Worm (Caenorhabditis elegans) whole organism, L4 larva: ENCODE data around the gene C50H2.7.

Experiments
- F37D6.2 ChIP-seq: sonication (generic microtip); optimal IDR thresholded peaks from 2 replicates; lab custom pipeline; 2016; ENCODE audit warnings: mild to moderate bottlenecking, missing genetic modification characterization, missing compliant biosample characterization
- F44E2.7 ChIP-seq: fragments of 200-800 bp; sonication (Bioruptor generic); IDR thresholded peaks from 2 replicates; pipeline ENCODE4 v2.1.2; 2022; ENCODE audit warnings: missing genetic modification characterization, missing compliant biosample characterization
- ama-1 ChIP-seq: fragments of 150-350 bp; optimal IDR thresholded peaks from 2 replicates; lab custom pipeline; 2014; ENCODE audit warnings: inconsistent platforms, mixed read lengths
- daf-8 ChIP-seq: fragments of 200-800 bp; sonication (Bioruptor generic); IDR thresholded peaks from 2 replicates; pipeline ENCODE4 v1.3.6; 2022; ENCODE audit warnings: missing genetic modification characterization, missing compliant biosample characterization
- fos-1 ChIP-seq: fragments of 150-350 bp; optimal IDR thresholded peaks from 2 replicates; lab custom pipeline; 2014; ENCODE audit warnings: missing biosample characterization, missing genetic modification characterization
- gei-8 ChIP-seq: fragments of 200-800 bp; sonication (Bioruptor generic); optimal IDR thresholded peaks from 2 replicates; lab custom pipeline; 2018; ENCODE audit warnings: mild to moderate bottlenecking, missing genetic modification characterization, missing compliant biosample characterization
- lin-15B ChIP-seq: fragments of 150-350 bp; sonication (generic microtip); optimal IDR thresholded peaks from 3 replicates; lab custom pipeline; 2014; ENCODE audit warnings: missing biosample characterization, missing genetic modification characterization
- lin-39 ChIP-seq: fragments of 150-350 bp; optimal IDR thresholded peaks from 2 replicates; lab custom pipeline; 2014; ENCODE audit warnings: missing biosample characterization, missing genetic modification reagents, missing genetic modification characterization
- lsy-2 ChIP-seq, 2 experiments: fragments of 150-350 bp in 1 of 2; sonication (generic microtip) in 1 of 2; optimal IDR thresholded peaks; 2 replicates each; lab custom pipeline; 2014 to 2017; ENCODE audit warnings: missing biosample characterization in 2 of 2, missing genetic modification characterization in 2 of 2
- mep-1 ChIP-seq: fragments of 150-350 bp; sonication (generic microtip); optimal IDR thresholded peaks from 3 replicates; lab custom pipeline; 2014; ENCODE audit warnings: missing biosample characterization, missing genetic modification characterization
- nhr-11 ChIP-seq: fragments of 150-350 bp; optimal IDR thresholded peaks from 2 replicates; lab custom pipeline; 2014; ENCODE audit warnings: missing biosample characterization, missing genetic modification characterization
- nhr-25 ChIP-seq: sonication (generic microtip); optimal IDR thresholded peaks from 2 replicates; lab custom pipeline; 2017; ENCODE audit warnings: missing genetic modification characterization, mild to moderate bottlenecking, missing compliant biosample characterization, antibody characterized with exemption, moderate library complexity, borderline replicate concordance; ENCODE audit not compliant: insufficient read depth

ce11 chrV:9906115-9906514 is 16.5 kb upstream of the C50H2.7 start, which contains the start of gene fipr-11:
- TF ChIP-seq ama-1 (lab: Kevin White, UChicago) = no peak
- TF ChIP-seq gei-8 (GFP tag; lab: Kevin White, UChicago) = no peak
- no peak for TF ChIP-seq F44E2.7 (GFP tag; lab: Robert Waterston, UW)
- no peak for TF ChIP-seq fos-1
- no peak for TF ChIP-seq daf-8
- no peak for TF ChIP-seq F37D6.2 (tag; lab: Kevin White, UChicago)
- TF ChIP-seq lin-39 (tag; lab: Kevin White, UChicago) = no peak
- no peak for TF ChIP-seq lsy-2 (tag; optimal IDR thresholded peaks at IDR 0.05; lab: Kevin White, UChicago)
- TF ChIP-seq mep-1 (tag; lab: Kevin White, UChicago) = no peak
- no peak for TF ChIP-seq nhr-11 (tag; lab: Kevin White, UChicago)
- TF ChIP-seq lin-15B (tag; lab: Kevin White, UChicago) = no peak
- no peak for TF ChIP-seq nhr-25
